Fruit fly (Drosophila melanogaster) whole organism, larva: ENCODE data around the gene CG14352.

Source experiments
- noc ChIP-seq: fragments of 200-800 bp; sonication (Bioruptor generic); optimal IDR thresholded peaks from 3 replicates; lab custom pipeline; 2019; ENCODE audit warnings: missing biosample characterization, mild to moderate bottlenecking, missing genetic modification characterization, moderate library complexity

The CG14352 gene

dm6 chr2L:1645328-1645727, 34.1 kb downstream of the CG14352 start:
- no peak for TF ChIP-seq noc (tag; lab: Kevin White, UChicago)

dm6 chr2L:1646037-1646436, 34.8 kb downstream of the CG14352 start:
- TF ChIP-seq noc (tag; lab: Kevin White, UChicago): no peak

- TF ChIP-seq noc (tag; lab: Kevin White, UChicago): no peak
Measured at dm6 chr2L:1646499-1646898, 35.3 kb downstream of the CG14352 start.

- TF ChIP-seq noc (tag; lab: Kevin White, UChicago): no peak
Measured at dm6 chr2L:1648033-1648546, 36.9 kb downstream of the CG14352 start.

- TF ChIP-seq noc (tag; lab: Kevin White, UChicago): no peak
Measured at dm6 chr2L:1648677-1649078, 37.5 kb downstream of the CG14352 start.

- peak; percentile 55 for TF ChIP-seq noc (tag; lab: Kevin White, UChicago)
Measured at dm6 chr2L:1649244-1649827, 38.1 kb downstream of the CG14352 start.

- no peak for TF ChIP-seq noc (tag; lab: Kevin White, UChicago)
Measured at dm6 chr2L:1649828-1650429, 38.7 kb downstream of the CG14352 start.

dm6 chr2L:1651053-1651452, 39.8 kb downstream of the CG14352 start, which contains the start of gene chinmo:
Gene chinmo, plus strand, starts transcription at chr2L:1651258.
- no peak for TF ChIP-seq noc (tag; lab: Kevin White, UChicago)

dm6 chr2L:1651889-1652288, 40.7 kb downstream of the CG14352 start:
- TF ChIP-seq noc (tag; lab: Kevin White, UChicago): no peak

- no peak for TF ChIP-seq noc (tag; lab: Kevin White, UChicago)
Measured at dm6 chr2L:1653800-1654199, 42.6 kb downstream of the CG14352 start.

- TF ChIP-seq noc (tag; lab: Kevin White, UChicago): no peak
Measured at dm6 chr2L:1654217-1654616, 43.0 kb downstream of the CG14352 start.

dm6 chr2L:1655858-1656257, 44.6 kb downstream of the CG14352 start:
- TF ChIP-seq noc (tag; lab: Kevin White, UChicago): no peak

- TF ChIP-seq noc (tag; lab: Kevin White, UChicago): peak; percentile 57
Measured at dm6 chr2L:1656835-1657541, 45.8 kb downstream of the CG14352 start.

- no peak for TF ChIP-seq noc (tag; lab: Kevin White, UChicago)
Measured at dm6 chr2L:1658124-1658523, 46.9 kb downstream of the CG14352 start.
